Worm (Caenorhabditis elegans) whole organism, late embryonic: ENCODE results near the gene eif-3.L.

Experiments
- C08G9.2 ChIP-seq: sonication (generic microtip); optimal IDR thresholded peaks from 2 replicates; lab custom pipeline; 2016; ENCODE audit warnings: mild to moderate bottlenecking, missing genetic modification characterization, moderate library complexity, missing compliant biosample characterization
- C38D4.7 ChIP-seq: fragments of 200-800 bp; sonication (Bioruptor generic); optimal IDR thresholded peaks from 2 replicates; lab custom pipeline; 2018; ENCODE audit warnings: mild to moderate bottlenecking, missing genetic modification characterization, moderate library complexity, missing compliant biosample characterization
- K02D7.2 ChIP-seq: sonication (generic microtip); optimal IDR thresholded peaks from 2 replicates; lab custom pipeline; 2017; ENCODE audit warnings: mild to moderate bottlenecking, missing genetic modification characterization, missing compliant biosample characterization
- T23F11.4 ChIP-seq: fragments of 200-800 bp; sonication (Bioruptor generic); optimal IDR thresholded peaks from 2 replicates; lab custom pipeline; 2018; ENCODE audit warnings: mild to moderate bottlenecking, missing genetic modification characterization, missing compliant biosample characterization
- ceh-14 ChIP-seq: sonication (generic microtip); optimal IDR thresholded peaks from 2 replicates; lab custom pipeline; 2016; ENCODE audit warnings: missing genotype, missing genetic modification characterization, missing compliant biosample characterization
- ceh-18 ChIP-seq: sonication (generic microtip); optimal IDR thresholded peaks from 2 replicates; lab custom pipeline; 2016; ENCODE audit warnings: missing genetic modification characterization, missing compliant biosample characterization
- ceh-19 ChIP-seq: fragments of 200-800 bp; sonication (Bioruptor generic); optimal IDR thresholded peaks from 2 replicates; lab custom pipeline; 2018; ENCODE audit warnings: mild to moderate bottlenecking, missing genetic modification characterization, missing compliant biosample characterization
- ceh-2 ChIP-seq: sonication (generic microtip); optimal IDR thresholded peaks from 2 replicates; lab custom pipeline; 2016; ENCODE audit warnings: missing genotype, missing genetic modification characterization, missing compliant biosample characterization
- ceh-30 ChIP-seq: fragments of 150-350 bp; optimal IDR thresholded peaks from 2 replicates; lab custom pipeline; 2014; ENCODE audit warnings: missing biosample characterization, missing genetic modification characterization
- ceh-31 ChIP-seq: sonication (generic microtip); optimal IDR thresholded peaks from 2 replicates; lab custom pipeline; 2016; ENCODE audit warnings: missing genetic modification characterization, missing compliant biosample characterization
- ceh-6 ChIP-seq: fragments of 200-800 bp; sonication (Bioruptor generic); optimal IDR thresholded peaks from 2 replicates; lab custom pipeline; 2018; ENCODE audit warnings: mild to moderate bottlenecking, missing genetic modification characterization, missing compliant biosample characterization
- che-1 ChIP-seq: sonication (generic microtip); optimal IDR thresholded peaks from 2 replicates; lab custom pipeline; 2016; ENCODE audit warnings: mild to moderate bottlenecking, missing genetic modification characterization, missing compliant biosample characterization
- dve-1 ChIP-seq: sonication (generic microtip); optimal IDR thresholded peaks from 2 replicates; lab custom pipeline; 2017; ENCODE audit warnings: antibody characterized with exemption, mild to moderate bottlenecking, missing genetic modification characterization, missing compliant biosample characterization
- fax-1 ChIP-seq: sonication (generic microtip); optimal IDR thresholded peaks from 2 replicates; lab custom pipeline; 2016; ENCODE audit warnings: missing genotype, missing genetic modification characterization, missing compliant biosample characterization
- fkh-6 ChIP-seq: sonication (generic microtip); optimal IDR thresholded peaks from 2 replicates; lab custom pipeline; 2016; ENCODE audit warnings: missing genetic modification characterization, missing compliant biosample characterization
- hlh-15 ChIP-seq: sonication (generic microtip); optimal IDR thresholded peaks from 2 replicates; lab custom pipeline; 2016; ENCODE audit warnings: missing genetic modification characterization, missing compliant biosample characterization
- hlh-6 ChIP-seq: sonication (generic microtip); optimal IDR thresholded peaks from 2 replicates; lab custom pipeline; 2016; ENCODE audit warnings: missing genotype, missing genetic modification characterization, missing compliant biosample characterization
- lim-6 ChIP-seq: sonication (generic microtip); optimal IDR thresholded peaks from 2 replicates; lab custom pipeline; 2016; ENCODE audit warnings: missing genetic modification characterization, missing compliant biosample characterization
- madf-2 ChIP-seq: sonication (generic microtip); optimal IDR thresholded peaks from 2 replicates; lab custom pipeline; 2017; ENCODE audit warnings: missing genetic modification characterization, missing compliant biosample characterization
- mec-3 ChIP-seq: sonication (generic microtip); optimal IDR thresholded peaks from 2 replicates; lab custom pipeline; 2016; ENCODE audit warnings: borderline replicate concordance, missing genetic modification characterization, missing compliant biosample characterization
- nfya-1 ChIP-seq: sonication (generic microtip); optimal IDR thresholded peaks from 2 replicates; lab custom pipeline; 2017; ENCODE audit warnings: missing genetic modification characterization, mild to moderate bottlenecking, missing compliant biosample characterization, antibody characterized with exemption, moderate library complexity
- nhr-232 ChIP-seq: sonication (generic microtip); optimal IDR thresholded peaks from 2 replicates; lab custom pipeline; 2016; ENCODE audit warnings: missing genetic modification characterization, missing compliant biosample characterization
- pat-9 ChIP-seq: fragments of 200-800 bp; sonication (Bioruptor generic); optimal IDR thresholded peaks from 2 replicates; lab custom pipeline; 2018; ENCODE audit warnings: mild to moderate bottlenecking, missing genetic modification characterization, moderate library complexity, missing compliant biosample characterization
- pax-1 ChIP-seq: fragments of 150-350 bp; optimal IDR thresholded peaks from 2 replicates; lab custom pipeline; 2014; ENCODE audit warnings: missing biosample characterization, missing genetic modification characterization
- pha-2 ChIP-seq: sonication (generic microtip); optimal IDR thresholded peaks from 2 replicates; lab custom pipeline; 2017; ENCODE audit warnings: mild to moderate bottlenecking, missing genetic modification characterization, missing compliant biosample characterization
- pha-4 ChIP-seq: fragments of 150-350 bp; optimal IDR thresholded peaks from 2 replicates; lab custom pipeline; 2018; ENCODE audit warnings: missing biosample characterization, missing genetic modification reagents, missing genetic modification characterization
- pqm-1 ChIP-seq: sonication (generic microtip); optimal IDR thresholded peaks from 2 replicates; lab custom pipeline; 2016; ENCODE audit warnings: missing genetic modification characterization, missing compliant biosample characterization
- pros-1 ChIP-seq: fragments of 150-350 bp; optimal IDR thresholded peaks from 2 replicates; lab custom pipeline; 2014; ENCODE audit warnings: missing biosample characterization, missing genetic modification reagents, missing genetic modification characterization
- sdc-2 ChIP-seq: sonication (generic microtip); optimal IDR thresholded peaks from 2 replicates; lab custom pipeline; 2016; ENCODE audit warnings: missing genotype, missing genetic modification characterization, missing compliant biosample characterization
- sox-2 ChIP-seq: fragments of 200-800 bp; sonication (Bioruptor generic); IDR thresholded peaks from 2 replicates; pipeline ENCODE4 v1.3.6; 2022; ENCODE audit warnings: missing genetic modification reagents, missing genetic modification characterization, missing compliant biosample characterization
- syd-9 ChIP-seq: sonication (generic microtip); optimal IDR thresholded peaks from 2 replicates; lab custom pipeline; 2016; ENCODE audit warnings: mild to moderate bottlenecking, missing genetic modification characterization, moderate library complexity, missing compliant biosample characterization
- tbx-2 ChIP-seq: sonication (generic microtip); optimal IDR thresholded peaks from 2 replicates; lab custom pipeline; 2016; ENCODE audit warnings: missing genetic modification characterization, missing compliant biosample characterization
- tbx-7 ChIP-seq: sonication (generic microtip); optimal IDR thresholded peaks from 2 replicates; lab custom pipeline; 2016; ENCODE audit warnings: missing genotype, missing genetic modification characterization, missing compliant biosample characterization
- ttx-3 ChIP-seq: sonication (generic microtip); optimal IDR thresholded peaks from 2 replicates; lab custom pipeline; 2016; ENCODE audit warnings: missing genetic modification reagents, missing genetic modification characterization, missing compliant biosample characterization
- unc-3 ChIP-seq, 2 experiments: fragments of 200-800 bp in 1 of 2; sonication (Bioruptor generic) in 1 of 2; sonication (generic microtip) in 1 of 2; conservative IDR thresholded peaks in 1 of 2; optimal IDR thresholded peaks in 1 of 2; 2 replicates each; pipeline versions ENCODE4 v1.3.6 to Lab custom; 2016 to 2022; ENCODE audit warnings: missing compliant biosample characterization in 2 of 2, missing genetic modification characterization in 2 of 2, missing genetic modification reagents in 1 of 2
- unc-42 ChIP-seq: sonication (generic microtip); optimal IDR thresholded peaks from 2 replicates; lab custom pipeline; 2016; ENCODE audit warnings: missing genotype, missing genetic modification characterization, missing compliant biosample characterization
- unc-86 ChIP-seq: sonication (generic microtip); optimal IDR thresholded peaks from 2 replicates; lab custom pipeline; 2016; ENCODE audit warnings: missing genetic modification characterization, missing compliant biosample characterization
- ztf-16 ChIP-seq: sonication (generic microtip); optimal IDR thresholded peaks from 2 replicates; lab custom pipeline; 2017; ENCODE audit warnings: missing genetic modification characterization, missing compliant biosample characterization

The eif-3.L gene

DNA sequence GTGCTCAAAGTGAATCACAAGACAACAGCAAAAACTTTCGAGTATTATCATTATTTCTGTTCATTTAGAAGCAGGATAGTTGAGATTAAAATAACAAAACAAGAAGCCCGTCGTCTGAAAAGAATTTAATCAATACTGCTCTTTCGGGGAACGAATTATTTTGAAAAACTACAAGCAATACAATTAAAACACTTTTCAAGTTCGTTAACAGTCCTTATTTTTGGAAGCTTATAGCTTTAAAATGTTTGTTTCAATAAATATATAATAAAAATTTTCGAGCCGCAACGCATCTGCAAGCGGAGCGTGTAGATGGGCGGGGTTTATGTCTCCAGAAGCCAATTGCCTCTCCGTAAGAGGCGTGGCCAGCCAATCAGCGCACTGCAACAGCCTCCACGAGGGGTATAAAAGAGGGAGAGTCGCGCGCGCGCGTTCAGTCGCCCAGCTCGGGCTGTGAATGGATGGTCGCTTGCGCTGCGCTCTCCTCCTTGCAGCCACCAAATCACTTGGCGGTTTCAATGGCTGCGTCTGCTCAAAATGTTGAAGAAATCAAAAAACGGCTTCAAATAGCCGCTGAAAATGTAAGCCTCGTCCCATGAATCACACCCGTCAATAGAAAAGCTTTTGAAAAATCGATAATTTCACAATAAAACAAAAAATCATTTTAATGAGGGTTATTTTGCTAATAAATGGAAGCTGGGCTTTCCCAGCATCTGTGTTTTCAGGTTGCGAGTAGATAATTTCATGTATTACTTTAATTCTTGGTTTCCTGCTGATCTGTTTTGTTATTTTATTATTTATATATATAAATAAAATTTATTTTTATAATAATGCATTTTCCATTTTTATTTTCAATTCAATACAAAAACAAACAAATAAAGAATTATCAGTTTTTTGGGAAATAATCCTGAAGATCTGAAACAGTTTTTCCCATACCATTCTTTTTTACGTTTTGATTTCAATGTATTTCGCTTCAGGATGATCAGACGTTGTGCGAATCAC lies 38.8 kb upstream of the eif-3.L start, which contains the start of the genes ift-43 and mdt-26 (continued):
- 0 out of 2 replicates have a peak, but pooled peaks have one; percentile 28 for TF ChIP-seq unc-3 (GFP tag; conservative IDR thresholded peaks at IDR 0.05; lab: Robert Waterston, UW)
- no peak for TF ChIP-seq unc-3 (tag; optimal IDR thresholded peaks at IDR 0.05; lab: Kevin White, UChicago)
- no peak for TF ChIP-seq C38D4.7 (GFP tag; lab: Kevin White, UChicago)
- TF ChIP-seq ceh-18 = peak; percentile 17
- peak; percentile 100 for TF ChIP-seq nfya-1 (tag; lab: Kevin White, UChicago)
- TF ChIP-seq pha-4 (tag; lab: Kevin White, UChicago) = no peak
- TF ChIP-seq sdc-2 = peak; percentile 41
- TF ChIP-seq ceh-6 (GFP tag; lab: Kevin White, UChicago) = peak; percentile 33
- TF ChIP-seq ttx-3 (tag; lab: Kevin White, UChicago) = peak; percentile 16
- TF ChIP-seq fkh-6 = peak; percentile 56
- peak; percentile 27 for TF ChIP-seq dve-1
- no peak for TF ChIP-seq pqm-1 (tag; lab: Kevin White, UChicago)
- peak; percentile 29 for TF ChIP-seq pha-2
- peak; percentile 18 for TF ChIP-seq syd-9 (tag; lab: Kevin White, UChicago)
- peak; percentile 11 for TF ChIP-seq ceh-14
- TF ChIP-seq sox-2 = peak; percentile 17; the same call in 1 of the 2 replicates
- TF ChIP-seq ceh-31 (tag; lab: Kevin White, UChicago) = peak; percentile 78
- peak; percentile 14 for TF ChIP-seq pat-9 (tag; lab: Kevin White, UChicago)
- TF ChIP-seq ceh-2 = no peak
- TF ChIP-seq pax-1 = peak; percentile 37
- TF ChIP-seq nhr-232 (tag; lab: Kevin White, UChicago) = peak; percentile 17
- peak; percentile 4 for TF ChIP-seq ceh-19 (GFP tag; lab: Kevin White, UChicago)
- peak; percentile 55 for TF ChIP-seq madf-2

ce11 chrII:5660155-5660554 lies 37.9 kb upstream of the eif-3.L start:
- no peak for TF ChIP-seq unc-86 (tag; lab: Kevin White, UChicago)
- no peak for TF ChIP-seq che-1 (tag; lab: Kevin White, UChicago)

- no peak for TF ChIP-seq hlh-15 (tag; lab: Kevin White, UChicago)
- TF ChIP-seq unc-42 = no peak
- TF ChIP-seq ceh-30 (tag; lab: Kevin White, UChicago) = no peak
Observed at ce11 chrII:5659675-5660074, 37.4 kb upstream of the eif-3.L start, which contains the start of gene fut-3. fut-3 (minus strand) TSS chrII:5659775.

DNA sequence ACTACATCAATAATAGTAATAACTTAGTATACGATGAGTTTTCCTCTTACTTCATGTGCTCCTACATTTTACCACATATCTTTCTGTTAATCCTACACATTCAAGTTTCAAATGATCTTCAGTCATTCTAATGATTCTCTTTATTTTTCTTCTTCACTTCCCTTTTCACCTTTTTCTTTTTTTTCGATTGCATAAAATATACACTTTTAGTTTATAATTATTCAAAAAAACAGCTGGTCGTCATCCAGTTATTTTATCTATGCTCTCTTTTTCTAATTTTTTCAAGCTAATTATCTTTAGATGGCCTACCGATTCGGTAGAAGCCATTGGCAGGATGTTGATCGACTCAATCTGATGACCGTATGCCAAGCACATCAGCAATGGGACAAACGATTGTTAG lies 31.9 kb upstream of the eif-3.L start, which contains the start of gene F59E12.1:
Gene F59E12.1, plus strand, starts transcription at position 301 of the 400 bp plus-strand sequence.
- TF ChIP-seq hlh-6 = no peak
- no peak for TF ChIP-seq tbx-2
- TF ChIP-seq ceh-6 (GFP tag; lab: Kevin White, UChicago) = no peak
- TF ChIP-seq K02D7.2 = no peak
- TF ChIP-seq fax-1 = no peak
- TF ChIP-seq tbx-7 (tag; lab: Kevin White, UChicago) = no peak
- no peak for TF ChIP-seq ceh-18
- TF ChIP-seq pha-2 = no peak
- TF ChIP-seq ztf-16 (tag; lab: Kevin White, UChicago) = no peak
- no peak for TF ChIP-seq lim-6 (tag; lab: Kevin White, UChicago)
- no peak for TF ChIP-seq T23F11.4 (GFP tag; lab: Kevin White, UChicago)
- TF ChIP-seq nfya-1 (tag; lab: Kevin White, UChicago) = no peak
- no peak for TF ChIP-seq unc-86 (tag; lab: Kevin White, UChicago)
- no peak for TF ChIP-seq nhr-232 (tag; lab: Kevin White, UChicago)
- no peak for TF ChIP-seq C08G9.2 (tag; lab: Kevin White, UChicago)
- TF ChIP-seq mec-3 (tag; lab: Kevin White, UChicago) = no peak
- TF ChIP-seq pros-1 = no peak
